Fruit fly (Drosophila melanogaster) whole organism, larva: ENCODE data around the gene Gmap.

Experiments used
- noc ChIP-seq: fragments of 200-800 bp; sonication (Bioruptor generic); optimal IDR thresholded peaks from 3 replicates; lab custom pipeline; 2019; ENCODE audit warnings: missing biosample characterization, mild to moderate bottlenecking, missing genetic modification characterization, moderate library complexity

The Gmap gene

dm6 chrX:15483010-15483802 lies 3.5 kb upstream of the Gmap start:
- TF ChIP-seq noc (tag; lab: Kevin White, UChicago), result no peak

dm6 chrX:15484451-15485032 lies 2.2 kb upstream of the Gmap start:
- no peak for TF ChIP-seq noc (tag; lab: Kevin White, UChicago)

dm6 chrX:15490519-15490918 lies 3.8 kb downstream of the Gmap start:
- TF ChIP-seq noc (tag; lab: Kevin White, UChicago), result no peak

- TF ChIP-seq noc (tag; lab: Kevin White, UChicago), result no peak
These were observed 9.1 kb downstream of the Gmap start for dm6 chrX:15495600-15496379.

dm6 chrX:15496651-15497409 lies 10.1 kb downstream of the Gmap start:
- no peak for TF ChIP-seq noc (tag; lab: Kevin White, UChicago)

dm6 chrX:15497440-15498271 lies 10.9 kb downstream of the Gmap start:
- TF ChIP-seq noc (tag; lab: Kevin White, UChicago), result no peak

- TF ChIP-seq noc (tag; lab: Kevin White, UChicago), result no peak
These were observed 12.1 kb downstream of the Gmap start for dm6 chrX:15498791-15499190.

dm6 chrX:15499996-15500904 lies 13.5 kb downstream of the Gmap start:
- peak; percentile 12 for TF ChIP-seq noc (tag; lab: Kevin White, UChicago)

dm6 chrX:15501706-15502267 lies 15.1 kb downstream of the Gmap start:
- TF ChIP-seq noc (tag; lab: Kevin White, UChicago), result peak; percentile 23

dm6 chrX:15502864-15503263 lies 16.1 kb downstream of the Gmap start:
- no peak for TF ChIP-seq noc (tag; lab: Kevin White, UChicago)

dm6 chrX:15511399-15511798 lies 24.7 kb downstream of the Gmap start:
- TF ChIP-seq noc (tag; lab: Kevin White, UChicago), result peak; percentile 46

dm6 chrX:15522426-15523153 lies 35.9 kb downstream of the Gmap start:
- no peak for TF ChIP-seq noc (tag; lab: Kevin White, UChicago)

- peak; percentile 40 for TF ChIP-seq noc (tag; lab: Kevin White, UChicago)
These were observed 42.5 kb downstream of the Gmap start for dm6 chrX:15529197-15529596.
